Worm (Caenorhabditis elegans): ENCODE measurements around the gene H27A22.1.
"Not testable (repeated sequence)": the region's sequence is repeated elsewhere in the genome, so short reads cannot be mapped to it uniquely, and the experiment has no call there.

Gene H27A22.1

DNA sequence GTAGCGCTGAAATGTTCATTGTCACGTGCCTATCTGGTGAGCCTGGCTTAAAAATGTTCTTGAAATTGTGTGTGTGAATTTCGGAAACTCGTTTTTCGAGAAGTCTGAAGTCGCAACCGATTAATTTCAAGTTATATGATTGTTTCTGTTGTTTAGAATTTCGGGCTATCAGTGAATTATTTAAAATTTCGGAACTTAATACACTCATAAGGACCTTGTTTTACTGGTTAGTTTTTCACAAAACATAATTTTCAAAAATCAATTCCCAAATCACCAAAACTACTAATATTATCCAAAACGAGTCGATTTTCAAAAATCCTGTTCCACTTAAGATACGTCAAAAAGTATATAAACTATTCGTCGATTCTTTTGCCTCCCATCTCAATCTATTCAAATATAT, 28.1 kb downstream of the H27A22.1 start:
- TF ChIP-seq nhr-77 (tag; optimal IDR thresholded peaks at IDR 0.05) (no peak), ztf-7 (tag; optimal IDR thresholded peaks at IDR 0.05) (no peak), lir-3 (tag; optimal IDR thresholded peaks at IDR 0.05) (no peak), pqm-1 (tag; optimal IDR thresholded peaks at IDR 0.05) (no peak), D1046.2 (GFP tag; IDR thresholded peaks at IDR 0.05) (no peak), nhr-102 (tag; optimal IDR thresholded peaks at IDR 0.05) (no peak), nhr-25 (tag; optimal IDR thresholded peaks at IDR 0.05; ENCODE audit: borderline replicate concordance, insufficient read depth) (no peak), zfp-3 (GFP tag; conservative IDR thresholded peaks at IDR 0.05) (no peak), unc-62 (GFP tag; optimal IDR thresholded peaks at IDR 0.05 in 1 of 2) (peak in 1 of 2 experiments; percentile 98), unc-62 (tag; optimal IDR thresholded peaks at IDR 0.05) (no peak), egl-27 (tag; optimal IDR thresholded peaks at IDR 0.05) (no peak), ctbp-1 (GFP tag; IDR thresholded peaks at IDR 0.05) (no peak), daf-16 (GFP tag; optimal IDR thresholded peaks at IDR 0.05) (no peak), daf-16 (tag; optimal IDR thresholded peaks at IDR 0.05) (no peak), aha-1 (tag) (peak; percentile 42)

DNA sequence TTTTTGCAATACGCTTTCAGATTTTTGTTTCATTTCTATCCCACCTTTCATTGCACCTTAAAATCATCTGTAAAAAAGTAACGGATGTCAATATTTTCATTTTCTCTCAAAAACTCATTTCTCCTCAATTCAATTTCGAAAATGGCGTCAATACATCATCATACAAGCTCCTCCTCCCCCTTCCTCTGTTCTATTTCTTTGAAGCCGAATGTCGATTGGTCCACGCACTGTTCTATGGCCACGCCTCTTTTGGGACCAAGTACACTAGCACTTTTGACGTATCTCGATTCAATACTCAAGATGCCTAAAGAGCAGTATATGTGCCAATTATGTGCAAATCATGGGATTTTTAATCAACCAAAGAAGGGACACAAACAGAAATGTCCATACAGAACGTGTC, 30.4 kb downstream of the H27A22.1 start, which contains the start of gene mab-23:
Gene mab-23, plus strand, starts transcription at position 301 of the 400 bp plus-strand sequence.
- TF ChIP-seq ctbp-1 (GFP tag; IDR thresholded peaks at IDR 0.05) (no peak), lin-1 (GFP tag; IDR thresholded peaks at IDR 0.05) (no peak), ces-1 (GFP tag; optimal IDR thresholded peaks at IDR 0.05) (no peak), set-16 (GFP tag; IDR thresholded peaks at IDR 0.05) (no peak), pha-4 (GFP tag; IDR thresholded peaks at IDR 0.05) (no peak), pha-4 (tag; optimal IDR thresholded peaks at IDR 0.05) (no peak), spr-1 (tag; optimal IDR thresholded peaks at IDR 0.05) (no peak), dmd-6 (GFP tag; IDR thresholded peaks at IDR 0.05) (no peak), T26A8.4 (GFP tag; IDR thresholded peaks at IDR 0.05) (no peak), duxl-1 (tag; optimal IDR thresholded peaks at IDR 0.05; ENCODE audit: poor library complexity) (no peak), hif-1 (tag; optimal IDR thresholded peaks at IDR 0.05) (no peak), nhr-42 (GFP tag; IDR thresholded peaks at IDR 0.05) (no peak), aly-2 (tag; optimal IDR thresholded peaks at IDR 0.05) (no peak), mes-2 (tag; optimal IDR thresholded peaks at IDR 0.05; ENCODE audit: poor library complexity, severe bottlenecking) (no peak)

DNA sequence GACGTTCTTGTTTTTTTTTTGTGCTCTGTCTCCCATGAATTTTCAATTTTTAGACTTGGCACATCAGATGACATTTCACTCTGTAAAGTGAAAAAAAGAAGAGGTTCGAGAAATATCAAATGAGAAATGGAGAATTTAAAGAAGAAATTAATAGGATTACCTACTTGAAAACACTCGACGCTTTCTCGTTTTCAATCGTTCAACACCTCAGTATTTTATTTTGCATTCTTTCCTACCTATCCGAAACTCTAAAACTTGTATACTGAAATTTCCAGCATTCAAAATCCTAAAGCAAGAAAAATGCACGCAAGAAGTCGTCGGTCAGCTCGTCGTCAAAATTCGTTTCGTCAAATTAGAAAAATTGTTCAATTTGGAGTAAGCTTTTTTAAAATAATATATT, 33.4 kb downstream of the H27A22.1 start, which contains the start of gene kvs-2:
Gene kvs-2, plus strand, starts transcription at position 301 of the 400 bp plus-strand sequence.
- TF ChIP-seq daf-8 (GFP tag; IDR thresholded peaks at IDR 0.05) (no peak), pha-4 (GFP tag; IDR thresholded peaks at IDR 0.05) (no peak), pha-4 (tag; optimal IDR thresholded peaks at IDR 0.05) (no peak), T20F7.1 (GFP tag; optimal IDR thresholded peaks at IDR 0.05) (no peak), tag-97 (GFP tag; IDR thresholded peaks at IDR 0.05) (no peak), lsy-2 (tag; optimal IDR thresholded peaks at IDR 0.05) (no peak), lin-13 (GFP tag; optimal IDR thresholded peaks at IDR 0.05) (no peak), dmd-6 (GFP tag; IDR thresholded peaks at IDR 0.05) (no peak), jun-1 (tag; optimal IDR thresholded peaks at IDR 0.05) (no peak), F44E2.7 (GFP tag; IDR thresholded peaks at IDR 0.05) (no peak), egl-43 (GFP tag; IDR thresholded peaks at IDR 0.05) (no peak), daf-19 (GFP tag; conservative IDR thresholded peaks at IDR 0.05) (no peak)

DNA sequence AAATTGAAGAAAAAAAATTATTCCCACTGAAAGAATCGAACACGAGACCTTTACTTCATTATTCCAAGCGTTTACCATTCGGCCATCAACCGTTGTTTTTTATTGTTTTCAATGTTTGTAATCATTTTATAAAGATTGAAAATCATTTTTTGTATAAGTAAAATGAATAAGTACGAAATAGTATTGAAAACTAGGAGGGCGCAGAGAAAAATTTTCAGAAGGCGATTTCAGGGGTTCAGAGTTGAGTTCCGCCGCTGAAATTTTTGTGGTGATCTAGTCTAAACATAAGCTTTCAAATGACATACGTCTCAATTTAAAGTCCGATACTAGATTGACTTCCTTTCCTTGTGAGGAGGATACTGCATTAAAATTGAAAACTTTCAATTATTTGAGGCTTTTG, 36.2 kb downstream of the H27A22.1 start:
- TF ChIP-seq pha-4 (GFP tag; IDR thresholded peaks at IDR 0.05) (peak; percentile 47; the same call in 1 of the 2 replicates), F26F4.8 (GFP tag; conservative IDR thresholded peaks at IDR 0.05) (0 out of 2 replicates have a peak, but pooled peaks have one; percentile 33)
- TF ChIP-seq pha-4 (tag; optimal IDR thresholded peaks at IDR 0.05), result not testable (repeated sequence)
